Worm (Caenorhabditis elegans) whole organism, late embryonic: Measurements from ENCODE around the gene F29G6.1.

Source experiments
- C08G9.2 ChIP-seq: sonication (generic microtip); optimal IDR thresholded peaks from 2 replicates; lab custom pipeline; 2016; ENCODE audit warnings: mild to moderate bottlenecking, missing genetic modification characterization, moderate library complexity, missing compliant biosample characterization
- F13H6.1 ChIP-seq: sonication (generic microtip); optimal IDR thresholded peaks from 2 replicates; lab custom pipeline; 2016; ENCODE audit warnings: missing genetic modification characterization, missing compliant biosample characterization
- ahr-1 ChIP-seq: sonication (generic microtip); optimal IDR thresholded peaks from 2 replicates; lab custom pipeline; 2016; ENCODE audit warnings: missing genetic modification characterization, missing compliant biosample characterization
- ceh-14 ChIP-seq: sonication (generic microtip); optimal IDR thresholded peaks from 2 replicates; lab custom pipeline; 2016; ENCODE audit warnings: missing genotype, missing genetic modification characterization, missing compliant biosample characterization
- ceh-2 ChIP-seq: sonication (generic microtip); optimal IDR thresholded peaks from 2 replicates; lab custom pipeline; 2016; ENCODE audit warnings: missing genotype, missing genetic modification characterization, missing compliant biosample characterization
- ceh-22 ChIP-seq: sonication (generic microtip); optimal IDR thresholded peaks from 2 replicates; lab custom pipeline; 2017; ENCODE audit warnings: missing biosample characterization, missing genetic modification characterization
- ceh-30 ChIP-seq: fragments of 150-350 bp; optimal IDR thresholded peaks from 2 replicates; lab custom pipeline; 2014; ENCODE audit warnings: missing biosample characterization, missing genetic modification characterization
- ceh-31 ChIP-seq: sonication (generic microtip); optimal IDR thresholded peaks from 2 replicates; lab custom pipeline; 2016; ENCODE audit warnings: missing genetic modification characterization, missing compliant biosample characterization
- ceh-34 ChIP-seq: sonication (generic microtip); optimal IDR thresholded peaks from 2 replicates; lab custom pipeline; 2016; ENCODE audit warnings: mild to moderate bottlenecking, missing genetic modification characterization, missing compliant biosample characterization
- ceh-45 ChIP-seq: fragments of 200-800 bp; sonication (Bioruptor generic); IDR thresholded peaks from 2 replicates; pipeline ENCODE4 v1.3.6; 2022; ENCODE audit warnings: missing genetic modification reagents, missing genetic modification characterization, missing compliant biosample characterization
- ceh-48 ChIP-seq: sonication (generic microtip); optimal IDR thresholded peaks from 2 replicates; lab custom pipeline; 2016; ENCODE audit warnings: missing genetic modification characterization, inconsistent platforms, missing compliant biosample characterization
- ceh-9 ChIP-seq: sonication (generic microtip); optimal IDR thresholded peaks from 2 replicates; lab custom pipeline; 2016; ENCODE audit warnings: mild to moderate bottlenecking, missing genetic modification characterization, inconsistent platforms, missing compliant biosample characterization
- che-1 ChIP-seq: sonication (generic microtip); optimal IDR thresholded peaks from 2 replicates; lab custom pipeline; 2016; ENCODE audit warnings: mild to moderate bottlenecking, missing genetic modification characterization, missing compliant biosample characterization
- dmd-4 ChIP-seq: sonication (generic microtip); optimal IDR thresholded peaks from 2 replicates; lab custom pipeline; 2016; ENCODE audit warnings: borderline replicate concordance, missing genetic modification characterization, missing compliant biosample characterization
- elt-2 ChIP-seq: sonication (generic microtip); optimal IDR thresholded peaks from 2 replicates; lab custom pipeline; 2016; ENCODE audit warnings: missing genetic modification reagents, missing genetic modification characterization, missing compliant biosample characterization
- elt-4 ChIP-seq: sonication (generic microtip); optimal IDR thresholded peaks from 2 replicates; lab custom pipeline; 2016; ENCODE audit warnings: missing genetic modification characterization, missing compliant biosample characterization
- ets-4 ChIP-seq: sonication (generic microtip); optimal IDR thresholded peaks from 2 replicates; lab custom pipeline; 2016; ENCODE audit warnings: missing genetic modification characterization, missing compliant biosample characterization
- eyg-1 ChIP-seq: sonication (generic microtip); optimal IDR thresholded peaks from 2 replicates; lab custom pipeline; 2016; ENCODE audit warnings: missing genotype, missing genetic modification characterization, missing compliant biosample characterization
- fkh-10 ChIP-seq: fragments of 150-350 bp; optimal IDR thresholded peaks from 2 replicates; lab custom pipeline; 2014; ENCODE audit warnings: missing biosample characterization, missing genetic modification reagents, missing genetic modification characterization
- hlh-30 ChIP-seq: sonication (generic microtip); optimal IDR thresholded peaks from 2 replicates; lab custom pipeline; 2017; ENCODE audit warnings: antibody characterized with exemption, missing genetic modification characterization, missing compliant biosample characterization; ENCODE audit not compliant: insufficient read depth
- hlh-6 ChIP-seq: sonication (generic microtip); optimal IDR thresholded peaks from 2 replicates; lab custom pipeline; 2016; ENCODE audit warnings: missing genotype, missing genetic modification characterization, missing compliant biosample characterization
- hlh-8 ChIP-seq: sonication (generic microtip); optimal IDR thresholded peaks from 2 replicates; lab custom pipeline; 2016; ENCODE audit warnings: missing genotype, missing genetic modification characterization, missing compliant biosample characterization
- lim-6 ChIP-seq: sonication (generic microtip); optimal IDR thresholded peaks from 2 replicates; lab custom pipeline; 2016; ENCODE audit warnings: missing genetic modification characterization, missing compliant biosample characterization
- nfya-1 ChIP-seq: sonication (generic microtip); optimal IDR thresholded peaks from 2 replicates; lab custom pipeline; 2017; ENCODE audit warnings: missing genetic modification characterization, mild to moderate bottlenecking, missing compliant biosample characterization, antibody characterized with exemption, moderate library complexity
- pat-9 ChIP-seq: fragments of 200-800 bp; sonication (Bioruptor generic); optimal IDR thresholded peaks from 2 replicates; lab custom pipeline; 2018; ENCODE audit warnings: mild to moderate bottlenecking, missing genetic modification characterization, moderate library complexity, missing compliant biosample characterization
- pax-1 ChIP-seq: fragments of 150-350 bp; optimal IDR thresholded peaks from 2 replicates; lab custom pipeline; 2014; ENCODE audit warnings: missing biosample characterization, missing genetic modification characterization
- pros-1 ChIP-seq: fragments of 150-350 bp; optimal IDR thresholded peaks from 2 replicates; lab custom pipeline; 2014; ENCODE audit warnings: missing biosample characterization, missing genetic modification reagents, missing genetic modification characterization
- ref-2 ChIP-seq: sonication (generic microtip); optimal IDR thresholded peaks from 2 replicates; lab custom pipeline; 2016; ENCODE audit warnings: missing genetic modification characterization, missing compliant biosample characterization
- rnt-1 ChIP-seq: sonication (generic microtip); optimal IDR thresholded peaks from 2 replicates; lab custom pipeline; 2016; ENCODE audit warnings: missing genetic modification characterization, missing compliant biosample characterization
- sox-2 ChIP-seq: fragments of 200-800 bp; sonication (Bioruptor generic); IDR thresholded peaks from 2 replicates; pipeline ENCODE4 v1.3.6; 2022; ENCODE audit warnings: missing genetic modification reagents, missing genetic modification characterization, missing compliant biosample characterization
- syd-9 ChIP-seq: sonication (generic microtip); optimal IDR thresholded peaks from 2 replicates; lab custom pipeline; 2016; ENCODE audit warnings: mild to moderate bottlenecking, missing genetic modification characterization, moderate library complexity, missing compliant biosample characterization
- tbx-2 ChIP-seq: sonication (generic microtip); optimal IDR thresholded peaks from 2 replicates; lab custom pipeline; 2016; ENCODE audit warnings: missing genetic modification characterization, missing compliant biosample characterization
- tbx-7 ChIP-seq: sonication (generic microtip); optimal IDR thresholded peaks from 2 replicates; lab custom pipeline; 2016; ENCODE audit warnings: missing genotype, missing genetic modification characterization, missing compliant biosample characterization
- ttx-3 ChIP-seq: sonication (generic microtip); optimal IDR thresholded peaks from 2 replicates; lab custom pipeline; 2016; ENCODE audit warnings: missing genetic modification reagents, missing genetic modification characterization, missing compliant biosample characterization
- unc-3 ChIP-seq, 2 experiments: fragments of 200-800 bp in 1 of 2; sonication (Bioruptor generic) in 1 of 2; sonication (generic microtip) in 1 of 2; conservative IDR thresholded peaks in 1 of 2; optimal IDR thresholded peaks in 1 of 2; 2 replicates each; pipeline versions ENCODE4 v1.3.6 to Lab custom; 2016 to 2022; ENCODE audit warnings: missing compliant biosample characterization in 2 of 2, missing genetic modification characterization in 2 of 2, missing genetic modification reagents in 1 of 2
- unc-42 ChIP-seq: sonication (generic microtip); optimal IDR thresholded peaks from 2 replicates; lab custom pipeline; 2016; ENCODE audit warnings: missing genotype, missing genetic modification characterization, missing compliant biosample characterization
- unc-55 ChIP-seq: sonication (generic microtip); optimal IDR thresholded peaks from 2 replicates; lab custom pipeline; 2017; ENCODE audit warnings: missing biosample characterization, missing genetic modification reagents, missing genetic modification characterization
- zip-5 ChIP-seq: sonication (generic microtip); optimal IDR thresholded peaks from 2 replicates; lab custom pipeline; 2016; ENCODE audit warnings: missing genetic modification characterization, missing compliant biosample characterization
- ztf-16 ChIP-seq: sonication (generic microtip); optimal IDR thresholded peaks from 2 replicates; lab custom pipeline; 2017; ENCODE audit warnings: missing genetic modification characterization, missing compliant biosample characterization

F29G6.1 gene

ce11 chrX:11472953-11473671 is 29.0 kb upstream of the F29G6.1 start (continued):
- TF ChIP-seq ceh-31 (tag; lab: Kevin White, UChicago) = peak; percentile 78
- TF ChIP-seq rnt-1 (tag; lab: Kevin White, UChicago) = no peak
- TF ChIP-seq unc-3 (GFP tag; conservative IDR thresholded peaks at IDR 0.05; lab: Robert Waterston, UW) = no peak
- peak; percentile 67 for TF ChIP-seq unc-3 (tag; optimal IDR thresholded peaks at IDR 0.05; lab: Kevin White, UChicago)
- no peak for TF ChIP-seq ref-2 (tag; lab: Kevin White, UChicago)
- TF ChIP-seq hlh-30 = peak; percentile 7
- TF ChIP-seq hlh-6 (tag; lab: Kevin White, UChicago) = peak; percentile 20
- no peak for TF ChIP-seq lim-6 (tag; lab: Kevin White, UChicago)

- peak; percentile 39 for TF ChIP-seq ets-4 (tag; lab: Kevin White, UChicago)
- peak; percentile 38 for TF ChIP-seq ceh-31 (tag; lab: Kevin White, UChicago)
- peak; percentile 26 for TF ChIP-seq nfya-1 (tag; lab: Kevin White, UChicago)
- TF ChIP-seq dmd-4 = peak; percentile 57
- TF ChIP-seq C08G9.2 (tag; lab: Kevin White, UChicago) = peak; percentile 13
- peak; percentile 0 for TF ChIP-seq tbx-2 (tag; lab: Kevin White, UChicago)
- no peak for TF ChIP-seq ceh-14
- TF ChIP-seq rnt-1 (tag; lab: Kevin White, UChicago) = peak; percentile 62
- TF ChIP-seq F13H6.1 (tag; lab: Kevin White, UChicago) = peak; percentile 52
- peak; percentile 62 for TF ChIP-seq ref-2 (tag; lab: Kevin White, UChicago)
- TF ChIP-seq zip-5 (tag; lab: Kevin White, UChicago) = no peak
- no peak for TF ChIP-seq syd-9 (tag; lab: Kevin White, UChicago)
- peak; percentile 13 for TF ChIP-seq pros-1 (tag; lab: Kevin White, UChicago)
These were observed 27.9 kb upstream of the F29G6.1 start for ce11 chrX:11474149-11474585.

- TF ChIP-seq hlh-30 (peak; percentile 30), unc-55 (GFP tag; lab: Kevin White, UChicago) (no peak)
These were observed 27.3 kb upstream of the F29G6.1 start for ce11 chrX:11474605-11475385.

- TF ChIP-seq pat-9 (no peak), ceh-45 (no peak), unc-42 (tag; lab: Kevin White, UChicago) (peak; percentile 34), ceh-31 (tag; lab: Kevin White, UChicago) (peak; percentile 46), tbx-7 (tag; lab: Kevin White, UChicago) (no peak), eyg-1 (tag; lab: Kevin White, UChicago) (no peak), tbx-2 (tag; lab: Kevin White, UChicago) (no peak), ceh-2 (tag; lab: Kevin White, UChicago) (no peak), ceh-30 (tag; lab: Kevin White, UChicago) (no peak), pax-1 (tag; lab: Kevin White, UChicago) (no peak)
These were observed 26.3 kb upstream of the F29G6.1 start for ce11 chrX:11475780-11476179.

- TF ChIP-seq eyg-1 (tag; lab: Kevin White, UChicago) = no peak
- no peak for TF ChIP-seq hlh-6 (tag; lab: Kevin White, UChicago)
- no peak for TF ChIP-seq ttx-3 (tag; lab: Kevin White, UChicago)
- TF ChIP-seq fkh-10 = no peak
- no peak for TF ChIP-seq hlh-8 (tag; lab: Kevin White, UChicago)
- no peak for TF ChIP-seq ceh-30 (tag; lab: Kevin White, UChicago)
- no peak for TF ChIP-seq ahr-1 (tag; lab: Kevin White, UChicago)
- no peak for TF ChIP-seq elt-4 (tag; lab: Kevin White, UChicago)
- TF ChIP-seq elt-2 (tag; lab: Kevin White, UChicago) = no peak
- TF ChIP-seq rnt-1 (tag; lab: Kevin White, UChicago) = no peak
- no peak for TF ChIP-seq sox-2 (GFP tag; lab: Robert Waterston, UW)
- no peak for TF ChIP-seq ceh-45
- no peak for TF ChIP-seq ceh-9 (tag; lab: Kevin White, UChicago)
- no peak for TF ChIP-seq ceh-34 (tag; lab: Kevin White, UChicago)
- TF ChIP-seq che-1 (tag; lab: Kevin White, UChicago) = no peak
- no peak for TF ChIP-seq pat-9
- no peak for TF ChIP-seq ceh-22 (tag; lab: Kevin White, UChicago)
- no peak for TF ChIP-seq ztf-16
- no peak for TF ChIP-seq ceh-48 (tag; lab: Kevin White, UChicago)
These were observed 24.3 kb upstream of the F29G6.1 start for ce11 chrX:11477748-11478147.
